Fruit fly (Drosophila melanogaster) ovary, adult (tissue): ENCODE results near the gene CG13364.

Experiments used
- CG17801 ChIP-seq: fragments of 200-800 bp; optimal IDR thresholded peaks from 2 replicates; lab custom pipeline; 2019; ENCODE audit warnings: missing biosample characterization, mild to moderate bottlenecking, missing genetic modification characterization, moderate library complexity; ENCODE audit not compliant: partially characterized antibody

Gene CG13364

DNA sequence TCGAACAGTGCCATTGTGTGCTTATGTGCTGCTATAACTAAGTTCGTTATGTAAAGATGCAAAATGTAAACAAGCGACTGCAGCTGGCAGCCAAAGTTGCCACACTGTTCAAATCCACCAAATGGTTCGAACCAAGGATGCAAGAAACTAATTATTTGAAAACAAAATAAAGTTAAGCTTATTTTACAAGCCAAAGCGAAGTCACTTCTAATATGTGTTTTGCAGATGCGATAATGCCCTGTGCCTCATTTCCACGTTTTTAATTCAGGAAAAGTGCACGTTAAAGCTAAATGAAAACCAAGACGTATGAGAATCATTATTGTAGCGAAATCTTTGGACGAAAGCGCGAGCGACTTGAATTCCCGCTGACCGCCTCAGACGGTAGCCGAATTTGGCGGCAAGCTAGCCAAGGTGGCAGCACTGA is 3.9 kb downstream of the CG13364 start, which contains the start of the genes CG13365 and Vsp37A:
CG13365 (minus strand) TSS at position 84 of the 424 bp plus-strand sequence.
Vsp37A (plus strand) TSS at position 399 of the 424 bp plus-strand sequence.
- TF ChIP-seq CG17801: peak; percentile 5

DNA sequence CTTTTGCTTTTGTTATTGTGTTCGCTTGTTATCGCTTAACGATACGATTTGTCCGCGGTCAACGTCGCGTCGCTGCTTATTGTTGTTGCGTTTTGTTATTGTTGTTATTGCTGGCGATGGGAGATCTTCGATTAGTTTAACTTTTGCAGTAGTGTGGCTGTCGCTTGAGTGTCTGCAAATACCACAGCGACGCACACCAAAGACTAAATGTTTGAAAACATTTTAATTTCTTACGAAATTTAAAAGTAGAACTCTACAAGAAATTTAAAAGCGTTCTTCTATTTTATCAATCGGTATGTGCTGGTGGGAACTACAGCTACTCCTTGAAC is 4.9 kb downstream of the CG13364 start, which contains the start of gene spdi:
spdi (minus strand) TSS at position 94 of the 329 bp plus-strand sequence.
- TF ChIP-seq CG17801: no peak

DNA sequence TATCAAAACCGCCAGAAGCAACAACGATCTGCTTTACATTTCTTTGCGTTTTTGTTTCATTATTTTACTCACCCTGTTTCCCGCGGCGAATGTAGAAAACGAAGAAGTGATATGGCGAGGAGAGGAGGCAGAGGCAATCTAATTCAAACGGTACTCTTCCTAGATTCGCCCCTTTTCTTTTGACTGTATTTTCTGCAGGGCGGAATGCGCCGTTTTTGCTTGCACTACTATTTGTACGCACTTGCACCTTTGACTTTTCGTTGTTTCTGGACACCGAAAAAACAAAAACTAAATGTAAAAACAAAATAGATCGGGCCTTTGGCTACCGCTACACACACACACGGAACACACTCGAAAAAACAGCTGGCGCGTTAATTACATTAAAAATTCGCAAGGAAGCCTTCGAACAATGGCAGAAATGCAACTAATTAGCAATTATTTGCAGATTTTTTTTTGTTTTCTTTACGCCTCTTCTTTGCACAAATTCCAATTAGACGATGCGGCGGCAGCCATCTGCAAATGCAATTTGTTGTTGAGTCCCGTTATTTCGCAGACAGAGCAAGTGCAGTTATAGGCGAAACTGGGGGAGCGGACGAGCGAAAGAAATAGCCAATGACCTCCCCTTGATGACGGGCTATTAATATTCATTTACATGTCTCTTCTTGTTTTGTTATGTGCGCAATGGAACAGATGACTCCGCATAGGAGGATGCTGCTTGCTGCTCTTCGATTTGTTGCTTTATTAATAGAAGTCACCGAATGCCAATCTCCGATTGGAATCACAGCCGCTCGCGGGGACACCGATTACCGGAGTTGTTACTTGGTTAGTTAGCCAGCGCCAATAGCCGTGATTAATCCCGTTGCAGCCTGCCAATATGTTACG is 5.5 kb downstream of the CG13364 start:
- TF ChIP-seq CG17801: no peak

DNA sequence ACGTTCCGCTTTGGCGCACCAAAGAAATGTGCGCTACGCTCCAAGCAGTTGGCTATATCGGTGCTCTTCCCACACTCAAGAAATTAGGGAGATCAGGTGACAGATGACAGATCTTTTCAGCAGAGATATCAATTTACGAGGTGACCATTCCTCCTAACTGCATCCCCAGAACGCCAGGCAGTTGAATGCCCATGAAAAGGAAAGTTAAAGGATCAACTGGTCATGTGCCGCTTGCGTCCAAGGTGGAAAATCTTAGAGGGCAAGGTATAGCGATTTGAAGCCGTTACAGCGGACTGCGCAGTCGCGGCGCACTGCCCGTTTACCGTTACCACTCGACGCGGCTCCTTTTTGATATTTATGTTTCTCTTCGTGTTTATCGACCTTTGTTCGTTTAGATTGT is 6.4 kb downstream of the CG13364 start:
- TF ChIP-seq CG17801: peak; percentile 48

DNA sequence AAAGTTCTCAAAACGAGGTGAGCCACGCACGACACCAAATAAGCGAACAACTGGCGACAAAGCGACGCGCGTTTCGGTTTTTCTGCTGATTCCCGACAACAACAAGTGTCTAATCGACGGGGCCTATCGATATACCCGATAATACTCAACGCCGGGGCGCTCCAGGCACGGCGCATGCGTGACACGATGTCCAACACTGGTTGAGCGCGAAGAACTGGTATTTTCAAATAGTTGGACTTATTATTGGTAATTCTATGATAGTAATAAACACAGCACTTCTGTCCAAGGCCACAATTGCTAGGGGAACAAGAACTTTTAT is 7.6 kb downstream of the CG13364 start:
- TF ChIP-seq CG17801: no peak

DNA sequence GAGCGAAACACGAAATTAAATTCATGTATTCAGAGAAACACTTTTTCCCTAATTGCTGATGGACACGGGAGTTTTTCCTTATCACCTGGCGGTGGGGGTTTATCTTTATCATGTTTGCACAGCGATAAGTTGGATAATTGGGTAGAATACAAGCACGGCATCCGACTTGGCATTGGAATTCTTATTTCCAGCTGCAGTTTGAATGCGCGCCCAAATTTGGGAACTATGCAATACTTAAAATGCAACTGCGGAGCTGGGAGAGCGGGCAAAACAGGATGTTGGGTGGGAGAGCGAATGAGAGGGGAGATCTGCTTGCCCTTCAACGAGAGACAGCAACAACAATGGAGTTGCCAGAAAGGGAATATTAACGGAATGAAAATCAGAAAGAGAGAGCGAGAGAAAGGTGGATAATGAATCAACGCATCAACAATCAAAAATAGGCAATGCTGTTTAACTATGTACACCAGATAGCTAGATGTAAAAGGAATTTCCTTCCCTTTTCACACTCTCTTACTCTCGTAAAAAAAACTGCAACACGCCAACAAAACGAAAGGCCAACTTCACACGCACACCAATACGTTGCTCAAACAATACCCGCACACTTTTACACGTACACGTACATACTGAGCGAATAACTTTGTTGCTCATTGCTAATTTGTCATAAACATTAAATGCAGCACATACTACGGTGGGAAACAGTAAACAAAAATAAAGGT is 8.1 kb downstream of the CG13364 start:
- TF ChIP-seq CG17801: no peak

DNA sequence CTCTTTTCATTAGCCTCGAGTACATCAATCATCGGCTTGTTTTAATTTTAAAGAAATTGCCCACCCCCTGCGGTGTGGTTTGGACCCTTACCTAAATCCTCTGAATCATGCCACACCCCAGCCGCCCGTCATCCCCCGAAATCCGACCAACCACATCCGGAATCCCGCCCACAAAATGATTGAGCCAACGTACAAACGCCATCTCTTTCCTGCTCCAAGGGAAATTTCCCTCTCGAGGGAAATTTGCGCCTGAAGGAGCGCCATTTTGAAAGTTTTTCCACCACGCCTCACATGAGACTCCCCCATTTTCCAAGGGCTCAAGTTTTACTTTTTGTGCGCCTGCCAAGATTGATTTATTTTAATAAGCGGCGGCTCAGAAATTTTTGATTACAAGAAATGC is 15.0 kb downstream of the CG13364 start:
- TF ChIP-seq CG17801: no peak

DNA sequence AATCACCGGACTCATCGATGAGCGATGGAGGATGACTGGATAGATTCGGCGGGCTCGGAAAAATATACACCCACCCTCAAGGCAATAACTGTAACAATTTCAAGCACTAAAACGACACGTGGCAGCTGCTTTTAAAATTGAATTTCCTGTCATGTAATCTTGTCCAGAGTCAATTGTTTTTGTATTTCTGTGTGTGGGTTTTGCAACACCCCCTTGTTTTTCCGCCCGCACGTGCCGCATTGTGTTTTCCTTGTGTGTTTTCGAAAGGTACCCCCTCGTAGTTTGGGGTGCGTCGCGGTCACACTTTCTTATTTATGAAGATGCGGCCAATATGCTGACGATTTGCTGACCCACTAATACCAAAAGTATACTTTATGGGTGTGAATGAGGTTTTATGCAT is 23.0 kb downstream of the CG13364 start:
- TF ChIP-seq CG17801: no peak

DNA sequence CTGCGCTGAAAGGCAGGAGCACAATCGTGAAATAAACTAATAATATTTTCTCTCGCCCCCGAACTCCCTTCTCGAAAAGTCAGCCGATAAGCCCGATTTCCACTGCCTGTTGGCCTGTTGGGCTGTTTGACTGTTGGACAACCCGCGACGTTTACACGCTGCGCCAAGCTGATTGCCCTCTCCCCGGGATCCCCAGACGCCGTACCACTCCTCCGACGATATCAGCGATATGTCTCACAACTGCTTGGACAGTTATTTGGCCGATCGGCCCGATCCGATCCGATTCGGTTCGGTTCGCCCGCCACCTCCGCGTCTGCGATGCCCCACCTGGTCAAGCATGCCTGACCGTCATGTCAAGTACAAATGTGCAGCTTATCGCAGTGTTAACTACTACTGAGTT is 25.3 kb downstream of the CG13364 start:
- no peak for TF ChIP-seq CG17801

DNA sequence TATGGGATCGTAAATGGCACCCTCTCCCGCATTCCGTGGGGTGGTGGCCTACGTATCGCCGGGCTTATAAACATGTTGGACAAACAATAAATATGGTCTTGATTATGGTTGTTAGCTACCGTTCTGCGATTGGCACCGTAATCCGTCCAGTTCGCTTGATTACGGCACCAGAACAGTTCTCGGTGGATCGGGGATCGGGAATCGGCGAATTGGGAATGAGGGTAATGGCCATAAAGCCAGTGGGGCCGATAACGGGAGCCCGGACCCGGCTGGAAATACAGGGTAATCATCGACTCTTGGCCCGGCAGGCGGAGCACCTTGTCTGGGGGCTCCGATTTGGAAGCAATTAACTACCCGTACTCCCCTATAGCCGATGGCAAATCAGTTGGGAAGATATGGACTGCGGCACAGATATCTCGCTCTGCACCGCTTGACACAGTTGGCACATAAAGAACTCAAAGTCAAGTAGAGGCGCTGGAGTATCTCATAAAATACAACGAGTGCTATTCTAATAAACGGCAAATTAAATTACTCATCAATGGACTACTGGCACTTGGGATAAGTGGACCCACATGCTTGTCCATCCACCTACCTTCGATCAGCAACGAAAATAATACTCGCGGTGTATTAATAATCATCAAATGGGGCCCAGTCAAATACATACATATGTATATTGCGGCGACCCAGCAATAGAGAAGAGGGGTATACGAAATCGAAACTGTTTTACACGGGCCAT is 26.5 kb downstream of the CG13364 start:
- no peak for TF ChIP-seq CG17801

DNA sequence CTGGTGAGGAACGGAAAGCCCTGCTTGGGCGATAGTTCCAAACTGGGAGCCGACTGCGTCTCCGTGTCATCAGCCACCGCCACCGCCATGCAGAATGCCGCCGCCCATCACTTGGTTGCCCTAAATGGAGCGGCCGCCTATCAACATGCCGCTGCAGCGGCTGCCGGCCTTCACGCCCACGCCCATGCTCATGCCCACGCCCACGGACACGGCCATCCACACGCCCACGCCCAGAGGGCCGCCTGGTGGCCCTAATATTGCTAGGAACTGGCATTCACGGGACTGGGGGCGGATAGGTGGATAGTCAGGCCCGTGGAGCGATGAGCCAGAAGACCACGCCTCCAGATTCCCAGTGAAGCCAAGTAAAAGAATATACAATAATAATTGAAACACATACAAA is 27.9 kb downstream of the CG13364 start:
- TF ChIP-seq CG17801: no peak

DNA sequence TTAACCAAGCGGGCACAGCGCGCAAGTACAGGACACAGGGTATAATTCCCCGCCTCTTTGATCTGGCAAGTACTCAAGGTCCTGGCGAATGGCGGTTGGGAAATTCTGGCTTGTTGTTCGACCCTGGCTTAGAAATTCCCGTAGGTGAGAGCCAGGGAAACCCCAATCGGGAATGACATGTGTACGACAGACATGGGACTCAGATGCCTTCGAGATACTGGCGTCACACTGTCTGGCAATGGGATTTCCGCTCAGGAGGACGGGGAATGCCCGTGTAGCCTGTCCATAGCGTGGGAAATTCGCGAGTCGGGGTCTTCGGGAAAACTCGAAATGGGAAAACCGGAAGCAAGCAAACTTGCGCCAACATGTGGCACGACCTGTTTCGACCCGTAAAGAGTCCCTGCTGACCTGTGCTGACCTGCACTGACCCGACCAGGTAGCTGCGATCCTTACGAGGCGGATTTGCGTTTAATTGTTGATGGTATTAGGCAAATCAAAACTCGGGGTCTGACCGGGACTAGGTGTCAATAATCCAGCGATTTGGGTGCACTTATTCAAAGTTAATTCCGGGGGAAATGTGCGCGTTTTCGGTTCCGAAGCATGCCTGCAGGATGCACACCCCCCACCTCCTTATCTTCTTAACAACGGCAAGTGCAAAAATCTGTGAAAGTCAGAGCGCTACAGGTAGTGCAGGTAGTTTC is 32.3 kb downstream of the CG13364 start:
- no peak for TF ChIP-seq CG17801

DNA sequence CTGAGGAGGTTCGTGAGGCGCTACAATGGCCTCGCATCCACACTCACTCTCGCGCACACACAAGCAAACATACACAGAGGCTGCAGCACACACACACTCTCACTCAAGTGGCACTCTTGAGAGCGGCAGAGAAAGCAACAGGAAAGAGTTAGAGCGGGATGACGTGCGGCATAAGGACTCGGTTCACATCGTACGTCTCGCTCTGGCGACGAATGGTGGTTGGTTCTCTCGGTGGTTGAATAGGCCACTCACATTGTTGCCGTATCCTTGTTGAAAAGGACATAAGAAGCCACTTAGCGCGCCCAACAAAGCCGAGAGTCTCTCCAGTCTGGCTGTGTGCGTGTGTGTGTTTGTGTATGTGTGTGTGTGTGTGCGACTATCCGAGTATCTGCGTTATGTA is 34.5 kb downstream of the CG13364 start:
- TF ChIP-seq CG17801: no peak

DNA sequence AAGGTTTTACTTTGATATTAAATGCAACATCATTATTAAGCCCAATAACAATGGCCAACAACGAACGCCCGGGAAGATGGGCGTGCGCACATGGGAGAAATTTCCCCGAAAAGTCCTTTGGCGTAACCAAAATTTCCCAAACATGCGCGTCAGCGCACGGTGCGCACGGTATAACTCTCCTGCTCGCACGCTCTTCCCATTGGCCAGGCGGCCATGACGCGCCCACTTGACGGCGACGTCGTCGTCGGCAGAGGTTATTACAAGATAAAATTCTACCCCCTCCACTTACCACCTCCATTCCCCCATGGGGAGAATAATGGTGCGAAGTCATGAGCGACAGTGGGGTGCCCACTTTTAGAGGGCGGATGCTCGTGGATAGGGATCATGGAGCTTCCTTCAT is 36.1 kb downstream of the CG13364 start:
- TF ChIP-seq CG17801: no peak

DNA sequence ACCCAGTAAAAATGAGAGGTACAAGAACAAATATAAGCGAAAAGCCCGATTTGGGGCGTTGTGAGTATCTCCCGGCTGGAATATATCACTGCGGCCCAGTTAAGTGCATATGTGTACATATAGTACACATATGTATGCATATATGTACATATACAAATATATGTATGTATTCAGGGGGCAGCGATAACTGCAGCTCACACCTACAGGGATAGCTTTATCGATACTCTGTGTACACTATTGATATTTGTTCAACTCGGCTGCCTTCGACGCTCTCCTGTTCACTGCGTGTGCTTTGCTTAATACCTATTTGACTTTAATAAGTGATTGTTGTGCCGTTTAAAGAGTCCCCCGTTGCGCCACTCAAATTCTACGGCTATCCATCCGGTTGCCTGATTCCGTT is 43.2 kb downstream of the CG13364 start, which contains the start of gene vnd:
vnd (plus strand) TSS at position 297 of the 400 bp plus-strand sequence.
- no peak for TF ChIP-seq CG17801

DNA sequence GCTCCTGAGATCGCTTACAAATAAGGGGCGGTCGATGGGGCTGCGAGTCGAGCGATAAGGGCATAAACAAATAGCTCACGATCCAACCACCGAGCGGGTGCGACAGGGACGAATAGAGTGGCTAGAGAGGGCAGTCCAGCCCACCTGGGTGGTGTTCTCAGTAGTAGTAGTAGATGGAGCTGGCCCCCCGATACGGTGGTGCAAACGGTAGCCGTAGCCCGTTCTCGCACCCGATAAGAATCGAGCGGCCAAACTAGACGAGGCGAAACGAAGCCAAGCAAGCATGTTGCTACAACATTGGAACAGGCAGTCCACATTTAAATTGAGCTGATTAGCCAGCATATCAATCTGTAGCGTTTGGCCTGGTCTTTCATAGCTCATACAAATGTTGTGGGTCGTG is 44.4 kb downstream of the CG13364 start:
- TF ChIP-seq CG17801: no peak
